Worm (Caenorhabditis elegans) whole organism, L4/young adult: Measurements from ENCODE around the gene egl-46.

Experiments used
- W03F9.2 ChIP-seq: fragments of 150-350 bp; optimal IDR thresholded peaks from 2 replicates; lab custom pipeline; 2014; ENCODE audit warnings: missing biosample characterization, missing genetic modification characterization
- dao-5 ChIP-seq: sonication (generic microtip); optimal IDR thresholded peaks from 2 replicates; lab custom pipeline; 2016; ENCODE audit warnings: missing genotype, missing genetic modification characterization, moderate library complexity, missing compliant biosample characterization
- him-1 ChIP-seq: sonication (generic microtip); optimal IDR thresholded peaks from 2 replicates; lab custom pipeline; 2016; ENCODE audit warnings: missing genotype, missing genetic modification reagents, missing genetic modification characterization, missing compliant biosample characterization

egl-46 gene

DNA sequence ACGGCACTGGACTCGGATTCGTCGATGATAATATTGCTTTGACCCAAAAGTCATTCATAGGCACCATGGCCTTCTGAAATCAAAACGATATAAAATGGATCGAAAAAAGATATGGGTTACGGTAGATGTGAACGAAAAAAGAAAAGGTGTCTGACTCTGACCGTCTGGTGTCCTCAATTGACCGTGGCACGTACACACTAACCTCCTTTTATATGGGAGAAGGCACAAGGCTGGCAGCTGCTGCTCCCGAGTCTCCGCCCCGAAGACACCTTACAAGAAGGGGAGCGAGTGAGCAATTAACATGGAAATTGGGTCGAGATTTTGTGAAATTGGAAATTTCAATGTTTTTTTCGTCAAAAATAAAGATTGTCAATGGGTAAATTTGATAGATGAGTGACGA is at the start of gene egl-46:
TSS of gene egl-46 (minus strand) at position 73 of the 400 bp plus-strand sequence.
- TF ChIP-seq him-1 (tag; lab: Kevin White, UChicago), result no peak
- no peak for TF ChIP-seq W03F9.2 (tag; lab: Kevin White, UChicago)
- TF ChIP-seq dao-5 (tag; lab: Kevin White, UChicago), result no peak

ce11 chrV:6727222-6727621 is 45.8 kb upstream of the egl-46 start, which contains the start of gene ZC487.1:
TSS of gene ZC487.1 (plus strand) at chrV:6727522.
- TF ChIP-seq dao-5 (tag; lab: Kevin White, UChicago) (no peak), him-1 (tag; lab: Kevin White, UChicago) (no peak), W03F9.2 (tag; lab: Kevin White, UChicago) (no peak)

- no peak for TF ChIP-seq dao-5 (tag; lab: Kevin White, UChicago)
Measured at ce11 chrV:6726279-6726678, 44.9 kb upstream of the egl-46 start.

- TF ChIP-seq W03F9.2 (tag; lab: Kevin White, UChicago) (no peak), dao-5 (tag; lab: Kevin White, UChicago) (no peak), him-1 (tag; lab: Kevin White, UChicago) (no peak)
Measured at ce11 chrV:6722378-6722777, 41.0 kb upstream of the egl-46 start, which contains the start of gene ZC487.2. TSS of gene ZC487.2 (minus strand) at chrV:6722478.

- no peak for TF ChIP-seq dao-5 (tag; lab: Kevin White, UChicago)
- TF ChIP-seq W03F9.2 (tag; lab: Kevin White, UChicago), result no peak
- TF ChIP-seq him-1 (tag; lab: Kevin White, UChicago), result no peak
Measured at ce11 chrV:6718232-6718631, 36.9 kb upstream of the egl-46 start, which contains the start of gene srg-30. TSS of gene srg-30 (minus strand) at chrV:6718332.

ce11 chrV:6710462-6710861 is 29.1 kb upstream of the egl-46 start, which contains the start of gene sna-1:
TSS of gene sna-1 (minus strand) at chrV:6710679.
- TF ChIP-seq him-1 (tag; lab: Kevin White, UChicago) (no peak), W03F9.2 (tag; lab: Kevin White, UChicago) (no peak), dao-5 (tag; lab: Kevin White, UChicago) (no peak)

DNA sequence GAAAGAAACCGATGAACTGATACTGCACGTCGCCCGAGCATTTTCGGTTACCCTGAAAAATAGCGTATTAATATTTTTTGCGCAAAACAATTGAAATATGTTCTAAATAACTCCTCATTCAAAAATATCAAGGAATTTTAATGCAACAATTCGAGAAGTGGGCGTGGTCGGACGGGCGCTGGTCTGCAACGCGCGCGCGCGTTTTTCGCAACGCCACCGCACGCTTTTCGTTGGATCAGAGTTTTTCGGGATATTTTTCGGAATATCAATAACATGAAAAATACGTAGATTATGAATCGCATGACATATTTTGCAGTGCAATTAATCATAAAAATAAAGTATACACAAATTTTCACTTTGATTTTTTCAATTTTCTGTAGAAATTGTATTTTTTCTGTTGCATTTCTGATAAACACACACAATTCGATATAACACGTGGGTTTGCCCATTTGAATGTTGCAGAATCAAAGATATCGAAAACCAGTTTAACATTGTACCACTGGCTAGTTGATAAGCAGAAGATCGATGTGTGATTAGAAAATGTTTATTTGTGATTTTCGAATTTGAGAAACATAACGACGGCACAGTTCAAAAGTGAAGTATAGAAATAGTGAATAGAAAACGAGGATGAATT is 27.8 kb upstream of the egl-46 start, which contains the start of gene dlst-1:
TSS of gene dlst-1 (minus strand) at position 52 of the 634 bp plus-strand sequence.
- TF ChIP-seq W03F9.2 (tag; lab: Kevin White, UChicago) (no peak), dao-5 (tag; lab: Kevin White, UChicago) (no peak), him-1 (tag; lab: Kevin White, UChicago) (no peak)

- TF ChIP-seq W03F9.2 (tag; lab: Kevin White, UChicago) (no peak), him-1 (tag; lab: Kevin White, UChicago) (no peak), dao-5 (tag; lab: Kevin White, UChicago) (no peak)
Measured at ce11 chrV:6706771-6707170, 25.4 kb upstream of the egl-46 start, which contains the start of gene W02F12.4. TSS of gene W02F12.4 (minus strand) at chrV:6706934.

ce11 chrV:6705367-6705766 is 24.0 kb upstream of the egl-46 start:
- TF ChIP-seq W03F9.2 (tag; lab: Kevin White, UChicago) (no peak), him-1 (tag; lab: Kevin White, UChicago) (no peak), dao-5 (tag; lab: Kevin White, UChicago) (no peak)

ce11 chrV:6704482-6704881 is 23.1 kb upstream of the egl-46 start:
- TF ChIP-seq dao-5 (tag; lab: Kevin White, UChicago) (no peak), him-1 (tag; lab: Kevin White, UChicago) (no peak), W03F9.2 (tag; lab: Kevin White, UChicago) (no peak)

DNA sequence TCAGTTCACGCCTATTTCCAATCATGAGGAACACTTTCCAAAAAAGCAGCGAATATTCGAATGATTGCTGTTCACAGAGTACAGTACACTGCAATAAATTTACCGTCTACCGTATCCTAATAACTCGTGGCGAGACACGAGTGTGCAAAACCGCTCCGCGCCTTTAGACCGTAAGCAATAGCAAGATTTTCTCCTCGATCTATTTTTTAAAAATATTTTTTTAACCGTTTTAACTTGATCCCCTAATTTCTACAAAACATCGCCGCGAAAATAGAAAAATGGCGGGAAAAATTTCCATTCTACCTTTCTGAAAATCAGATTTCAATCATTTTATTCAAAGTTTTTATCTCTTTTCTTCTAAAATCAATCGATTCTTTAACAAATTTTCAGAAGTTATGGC is 21.3 kb upstream of the egl-46 start, which contains the start of gene era-1:
TSS of gene era-1 (plus strand) at position 366 of the 400 bp plus-strand sequence.
- TF ChIP-seq W03F9.2 (tag; lab: Kevin White, UChicago) (no peak), dao-5 (tag; lab: Kevin White, UChicago) (no peak), him-1 (tag; lab: Kevin White, UChicago) (no peak)

ce11 chrV:6699833-6700232 is 18.5 kb upstream of the egl-46 start:
- TF ChIP-seq dao-5 (tag; lab: Kevin White, UChicago), result no peak
- TF ChIP-seq W03F9.2 (tag; lab: Kevin White, UChicago), result no peak
- TF ChIP-seq him-1 (tag; lab: Kevin White, UChicago), result no peak

- TF ChIP-seq dao-5 (tag; lab: Kevin White, UChicago) (no peak), W03F9.2 (tag; lab: Kevin White, UChicago) (no peak), him-1 (tag; lab: Kevin White, UChicago) (no peak)
Measured at ce11 chrV:6699021-6699420, 17.6 kb upstream of the egl-46 start.

ce11 chrV:6697552-6697951 is 16.2 kb upstream of the egl-46 start, which contains the start of gene W02F12.2:
TSS of gene W02F12.2 (minus strand) at chrV:6697652.
- no peak for TF ChIP-seq him-1 (tag; lab: Kevin White, UChicago)
- TF ChIP-seq W03F9.2 (tag; lab: Kevin White, UChicago), result no peak
- TF ChIP-seq dao-5 (tag; lab: Kevin White, UChicago), result no peak
